Worm (Caenorhabditis elegans) whole organism, L2 larva: Measurements from ENCODE around the gene str-27.

Source experiments
- F13H6.1 ChIP-seq: sonication (generic microtip); optimal IDR thresholded peaks from 2 replicates; lab custom pipeline; 2016; ENCODE audit warnings: missing genetic modification characterization, missing compliant biosample characterization
- blmp-1 ChIP-seq: sonication (generic microtip); optimal IDR thresholded peaks from 2 replicates; lab custom pipeline; 2017; ENCODE audit warnings: missing genetic modification characterization, mild to moderate bottlenecking, missing compliant biosample characterization, antibody characterized with exemption, moderate library complexity; ENCODE audit not compliant: insufficient read depth
- ceh-82 ChIP-seq: fragments of 150-350 bp; optimal IDR thresholded peaks from 2 replicates; lab custom pipeline; 2014; ENCODE audit warnings: missing biosample characterization, missing genetic modification characterization
- elt-1 ChIP-seq: fragments of 150-350 bp; optimal IDR thresholded peaks from 2 replicates; lab custom pipeline; 2014; ENCODE audit warnings: missing biosample characterization, missing genetic modification characterization
- gmeb-1 ChIP-seq: fragments of 150-350 bp; optimal IDR thresholded peaks from 2 replicates; lab custom pipeline; 2014; ENCODE audit warnings: missing biosample characterization, missing genetic modification characterization
- lsy-2 ChIP-seq, 2 experiments: fragments of 150-350 bp in 1 of 2; sonication (generic microtip) in 1 of 2; optimal IDR thresholded peaks; 2 replicates each; lab custom pipeline; 2014 to 2017; ENCODE audit warnings: missing biosample characterization in 2 of 2, missing genetic modification characterization in 2 of 2
- mdl-1 ChIP-seq, 2 experiments: fragments of 150-350 bp in 1 of 2; sonication (generic microtip) in 1 of 2; optimal IDR thresholded peaks; 2 replicates each; lab custom pipeline; 2017; ENCODE audit warnings: missing biosample characterization in 2 of 2, missing genetic modification characterization in 2 of 2
- nhr-11 ChIP-seq: fragments of 150-350 bp; optimal IDR thresholded peaks from 2 replicates; lab custom pipeline; 2014; ENCODE audit warnings: missing biosample characterization, missing genetic modification characterization
- nhr-12 ChIP-seq: fragments of 150-350 bp; optimal IDR thresholded peaks from 2 replicates; lab custom pipeline; 2014; ENCODE audit warnings: missing biosample characterization, missing genetic modification characterization
- nhr-129 ChIP-seq: fragments of 150-350 bp; optimal IDR thresholded peaks from 2 replicates; lab custom pipeline; 2014; ENCODE audit warnings: missing biosample characterization, missing genetic modification characterization
- nhr-237 ChIP-seq: fragments of 150-350 bp; optimal IDR thresholded peaks from 2 replicates; lab custom pipeline; 2014; ENCODE audit warnings: missing biosample characterization, missing genetic modification characterization
- unc-62 ChIP-seq: fragments of 150-350 bp; optimal IDR thresholded peaks from 2 replicates; lab custom pipeline; 2014; ENCODE audit warnings: missing biosample characterization, missing genetic modification reagents, missing genetic modification characterization
- zag-1 ChIP-seq: fragments of 150-350 bp; optimal IDR thresholded peaks from 2 replicates; lab custom pipeline; 2014; ENCODE audit warnings: missing biosample characterization, missing genetic modification characterization

ce11 chrV:15710401-15710800, 25.2 kb downstream of the str-27 start, which contains the start of gene Y6E2A.1:
- TF ChIP-seq F13H6.1 (no peak), unc-62 (GFP tag; lab: Kevin White, UChicago) (no peak), mdl-1 (tag; optimal IDR thresholded peaks at IDR 0.05; lab: Kevin White, UChicago) (no peak), ceh-82 (no peak), gmeb-1 (no peak), nhr-11 (tag; lab: Kevin White, UChicago) (no peak), blmp-1 (tag; lab: Kevin White, UChicago) (no peak), nhr-129 (no peak), elt-1 (tag; lab: Kevin White, UChicago) (no peak), nhr-237 (no peak), zag-1 (tag; lab: Kevin White, UChicago) (no peak), lsy-2 (tag; optimal IDR thresholded peaks at IDR 0.05; lab: Kevin White, UChicago) (no peak), nhr-12 (tag; lab: Kevin White, UChicago) (no peak)
